Worm (Caenorhabditis elegans): Measurements from ENCODE around the gene vkmt-1.

DNA sequence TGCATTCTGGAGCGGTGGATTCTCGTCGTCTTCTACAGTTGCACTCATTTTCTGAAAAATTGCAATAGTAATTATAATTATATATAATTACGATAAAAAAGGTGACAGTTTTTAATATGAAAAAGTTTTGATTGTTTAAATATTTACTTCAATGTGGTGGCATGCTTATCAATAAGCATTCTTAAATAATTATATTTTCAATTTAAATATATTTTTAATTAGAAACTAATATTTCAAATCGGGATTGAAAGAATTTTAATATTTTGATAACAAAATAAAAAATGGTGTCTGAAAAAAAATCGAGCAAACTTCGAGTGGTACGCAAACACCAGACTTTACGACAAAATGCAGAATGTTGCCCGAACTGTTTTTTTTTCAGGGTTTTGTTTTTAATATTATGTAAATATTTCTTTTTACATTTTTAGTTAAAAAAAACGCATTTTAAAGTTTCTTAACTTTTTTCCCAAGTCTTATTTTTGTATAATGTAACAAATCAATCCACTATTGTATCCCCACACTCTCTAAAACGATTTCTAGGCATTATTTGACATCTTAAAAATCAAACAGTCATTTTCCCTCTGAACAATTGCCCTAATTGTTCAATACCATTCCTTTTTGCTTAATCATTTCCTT is 3.7 kb downstream of the vkmt-1 start, which contains the start of the genes C42C1.12 and C42C1.19:
- no peak for TF ChIP-seq zag-1 (tag; optimal IDR thresholded peaks at IDR 0.05)
- TF ChIP-seq fos-1 (tag; optimal IDR thresholded peaks at IDR 0.05), result no peak
- no peak for TF ChIP-seq nhr-6 (tag; optimal IDR thresholded peaks at IDR 0.05)
- no peak for TF ChIP-seq nhr-129 (tag; optimal IDR thresholded peaks at IDR 0.05)
- no peak for TF ChIP-seq blmp-1 (tag; optimal IDR thresholded peaks at IDR 0.05; ENCODE audit: insufficient read depth)
- TF ChIP-seq nhr-11 (tag; optimal IDR thresholded peaks at IDR 0.05), result no peak
- TF ChIP-seq unc-62 (GFP tag; optimal IDR thresholded peaks at IDR 0.05), result no peak
- TF ChIP-seq lin-13 (GFP tag; optimal IDR thresholded peaks at IDR 0.05), result no peak
- TF ChIP-seq nhr-77 (tag; optimal IDR thresholded peaks at IDR 0.05), result no peak
- no peak for TF ChIP-seq sma-9 (GFP tag; optimal IDR thresholded peaks at IDR 0.05)
- no peak for TF ChIP-seq sma-9 (tag; optimal IDR thresholded peaks at IDR 0.05)
- no peak for TF ChIP-seq peb-1 (tag; optimal IDR thresholded peaks at IDR 0.05)
